Worm (Caenorhabditis elegans): ENCODE data around the gene F20D6.9.

ce11 chrV:8161699-8162098 lies 15.6 kb downstream of the F20D6.9 start, which contains the start of gene F20D6.5:
- TF ChIP-seq flt-1 (GFP tag; IDR thresholded peaks at IDR 0.05) (no peak), med-1 (GFP tag; optimal IDR thresholded peaks at IDR 0.05; ENCODE audit: insufficient read depth) (no peak), ztf-29 (GFP tag; IDR thresholded peaks at IDR 0.05) (no peak), cog-1 (tag; optimal IDR thresholded peaks at IDR 0.05) (no peak), klf-2 (GFP tag; conservative IDR thresholded peaks at IDR 0.05) (no peak), ztf-23 (GFP tag; IDR thresholded peaks at IDR 0.05) (no peak), T22C8.4 (GFP tag; IDR thresholded peaks at IDR 0.05) (no peak)

Data from whole organism, midembryonic.